Fruit fly (Drosophila melanogaster) whole organism, embryonic: ENCODE data around the gene rt.

Experiments used
- Atf3 ChIP-seq: fragments of 200-800 bp; sonication (Bioruptor generic); optimal IDR thresholded peaks from 3 replicates; lab custom pipeline; 2016; ENCODE audit warnings: missing biosample characterization, missing genetic modification characterization
- CG1024 ChIP-seq: fragments of 200-800 bp; sonication (Bioruptor generic); IDR thresholded peaks from 2 replicates; pipeline ENCODE4 v1.3.6; 2022; ENCODE audit warnings: missing biosample characterization, missing genetic modification characterization
- CG10321 ChIP-seq: fragments of 200-800 bp; sonication (Bioruptor generic); IDR thresholded peaks from 2 replicates; pipeline ENCODE4 v1.3.6; 2022; ENCODE audit warnings: missing biosample characterization, missing genetic modification characterization
- CG12155 ChIP-seq: fragments of 200-800 bp; sonication (Bioruptor generic); optimal IDR thresholded peaks from 3 replicates; lab custom pipeline; 2016; ENCODE audit warnings: missing biosample characterization, missing genetic modification characterization
- CG1233 ChIP-seq: fragments of 200-800 bp; sonication (Bioruptor generic); optimal IDR thresholded peaks from 4 replicates; lab custom pipeline; 2018; ENCODE audit warnings: missing biosample characterization, mild to moderate bottlenecking, missing genetic modification characterization
- CG13296 ChIP-seq: fragments of 200-800 bp; sonication (Bioruptor generic); optimal IDR thresholded peaks from 3 replicates; lab custom pipeline; 2018; ENCODE audit warnings: missing biosample characterization, mild to moderate bottlenecking, missing genetic modification characterization
- CG13775 ChIP-seq: fragments of 200-800 bp; sonication (Bioruptor generic); optimal IDR thresholded peaks from 3 replicates; lab custom pipeline; 2017; ENCODE audit warnings: missing biosample characterization, mild to moderate bottlenecking, missing genetic modification characterization
- CG15269 ChIP-seq: fragments of 200-800 bp; sonication (Bioruptor generic); optimal IDR thresholded peaks from 2 replicates; lab custom pipeline; 2018; ENCODE audit warnings: missing biosample characterization, mild to moderate bottlenecking, missing genetic modification characterization, moderate library complexity
- CG1602 ChIP-seq: fragments of 200-800 bp; sonication (Bioruptor generic); optimal IDR thresholded peaks from 3 replicates; lab custom pipeline; 2016; ENCODE audit warnings: missing biosample characterization, missing genetic modification characterization
- CG17361 ChIP-seq: fragments of 200-800 bp; sonication (Bioruptor generic); IDR thresholded peaks from 3 replicates; pipeline ENCODE4 v1.3.6; 2022; ENCODE audit warnings: missing biosample characterization, missing genetic modification characterization
- CG18764 ChIP-seq: fragments of 200-800 bp; sonication (Bioruptor generic); optimal IDR thresholded peaks from 3 replicates; lab custom pipeline; 2016; ENCODE audit warnings: missing biosample characterization, missing genetic modification characterization
- CG2202 ChIP-seq: fragments of 200-800 bp; sonication (Bioruptor generic); optimal IDR thresholded peaks from 2 replicates; lab custom pipeline; 2018; ENCODE audit warnings: missing biosample characterization, mild to moderate bottlenecking, missing genetic modification characterization
- CG2875 ChIP-seq: fragments of 200-800 bp; sonication (Bioruptor generic); optimal IDR thresholded peaks from 2 replicates; lab custom pipeline; 2017; ENCODE audit warnings: missing biosample characterization, mild to moderate bottlenecking, missing genetic modification characterization, missing genetic modification reagents
- CG3726 ChIP-seq: fragments of 200-800 bp; sonication (Bioruptor generic); IDR thresholded peaks from 3 replicates; pipeline ENCODE4, ENCODE4 v1.3.6; 2022; ENCODE audit warnings: missing biosample characterization, missing genetic modification characterization
- CG3995 ChIP-seq: fragments of 200-800 bp; sonication (Bioruptor generic); optimal IDR thresholded peaks from 3 replicates; lab custom pipeline; 2016; ENCODE audit warnings: missing biosample characterization, missing genetic modification characterization
- CG4328 ChIP-seq: fragments of 200-800 bp; sonication (Bioruptor generic); optimal IDR thresholded peaks from 3 replicates; lab custom pipeline; 2017; ENCODE audit warnings: missing biosample characterization, missing genetic modification reagents, missing genetic modification characterization
- CG4730 ChIP-seq: fragments of 200-800 bp; sonication (Bioruptor generic); IDR thresholded peaks from 2 replicates; pipeline ENCODE4 v1.3.6; 2022; ENCODE audit warnings: missing biosample characterization, missing genetic modification characterization
- CG4820 ChIP-seq: fragments of 200-800 bp; sonication (Bioruptor generic); optimal IDR thresholded peaks from 3 replicates; lab custom pipeline; 2016; ENCODE audit warnings: missing biosample characterization, missing genetic modification characterization
- CG8281 ChIP-seq: fragments of 200-800 bp; sonication (Bioruptor generic); optimal IDR thresholded peaks from 2 replicates; lab custom pipeline; 2018; ENCODE audit warnings: missing biosample characterization, mild to moderate bottlenecking, missing genetic modification characterization, moderate library complexity
- CG9727 ChIP-seq: fragments of 200-800 bp; sonication (Bioruptor generic); optimal IDR thresholded peaks from 3 replicates; lab custom pipeline; 2017; ENCODE audit warnings: missing biosample characterization, mild to moderate bottlenecking, missing genetic modification characterization
- D ChIP-seq, 2 experiments: fragments of 200-800 bp in 1 of 2; fragments of >200 bp in 1 of 2; sonication (Bioruptor generic) in 1 of 2; optimal IDR thresholded peaks; 2 replicates in 1 of 2; 3 replicates in 1 of 2; lab custom pipeline; 2017; ENCODE audit warnings: mild to moderate bottlenecking in 1 of 2, missing biosample characterization in 1 of 2, missing genetic modification characterization in 1 of 2, missing genetic modification reagents in 1 of 2
- D19A ChIP-seq: fragments of 200-800 bp; optimal IDR thresholded peaks from 3 replicates; lab custom pipeline; 2019; ENCODE audit warnings: missing biosample characterization, mild to moderate bottlenecking, missing genetic modification characterization, moderate library complexity
- Dad ChIP-seq: fragments of 200-800 bp; sonication (Bioruptor generic); optimal IDR thresholded peaks from 3 replicates; lab custom pipeline; 2016; ENCODE audit warnings: missing biosample characterization, missing genetic modification characterization
- Eip74EF ChIP-seq, 2 experiments: fragments of 200-800 bp in 1 of 2; fragments of >200 bp in 1 of 2; sonication (Bioruptor generic) in 1 of 2; optimal IDR thresholded peaks; 2 replicates each; lab custom pipeline; 2017 to 2019; ENCODE audit warnings: missing biosample characterization in 2 of 2, missing genetic modification characterization in 2 of 2, mild to moderate bottlenecking in 1 of 2, moderate library complexity in 1 of 2
- MTF-1 ChIP-seq: fragments of 200-800 bp; sonication (Bioruptor generic); optimal IDR thresholded peaks from 2 replicates; lab custom pipeline; 2018; ENCODE audit warnings: missing biosample characterization, mild to moderate bottlenecking, missing genetic modification characterization, borderline replicate concordance
- Mad ChIP-seq: fragments of 200-800 bp; sonication (Bioruptor generic); optimal IDR thresholded peaks from 2 replicates; lab custom pipeline; 2016; ENCODE audit warnings: missing biosample characterization, missing genetic modification characterization
- Mrtf ChIP-seq: fragments of 200-800 bp; sonication (Bioruptor generic); IDR thresholded peaks from 3 replicates; pipeline ENCODE4 v1.3.6; 2022; ENCODE audit warnings: missing biosample characterization, missing genetic modification characterization
- NfI ChIP-seq: fragments of 200-800 bp; sonication (Bioruptor generic); optimal IDR thresholded peaks from 3 replicates; lab custom pipeline; 2018; ENCODE audit warnings: missing biosample characterization, mild to moderate bottlenecking, missing genetic modification characterization, moderate library complexity
- Ptx1 ChIP-seq: fragments of 200-800 bp; sonication (Bioruptor generic); IDR thresholded peaks from 2 replicates; pipeline ENCODE4 v1.3.6; 2022; ENCODE audit warnings: missing biosample characterization, missing genetic modification characterization
- Sin3A ChIP-seq: fragments of >200 bp; optimal IDR thresholded peaks from 2 replicates; lab custom pipeline; 2018
- Six4 ChIP-seq: fragments of 200-800 bp; sonication (Bioruptor generic); optimal IDR thresholded peaks from 2 replicates; lab custom pipeline; 2016; ENCODE audit warnings: missing biosample characterization, missing genetic modification characterization
- Ssrp ChIP-seq: fragments of 200-800 bp; sonication (Bioruptor generic); optimal IDR thresholded peaks from 2 replicates; lab custom pipeline; 2018; ENCODE audit warnings: missing biosample characterization, mild to moderate bottlenecking, missing genetic modification characterization, moderate library complexity
- Usf ChIP-seq: fragments of 200-800 bp; sonication (Bioruptor generic); optimal IDR thresholded peaks from 2 replicates; lab custom pipeline; 2017; ENCODE audit warnings: missing genotype, missing biosample characterization, missing genetic modification characterization
- aop ChIP-seq: fragments of 200-800 bp; sonication (Bioruptor generic); IDR thresholded peaks from 2 replicates; pipeline ENCODE4 v1.3.6; 2022; ENCODE audit warnings: missing biosample characterization, missing genetic modification characterization
- ap ChIP-seq: fragments of 200-800 bp; sonication (Bioruptor generic); IDR thresholded peaks from 2 replicates; pipeline ENCODE4 v1.3.6; 2022; ENCODE audit warnings: missing biosample characterization, missing genetic modification characterization
- bab2 ChIP-seq: fragments of 200-800 bp; sonication (Bioruptor generic); optimal IDR thresholded peaks from 2 replicates; lab custom pipeline; 2016; ENCODE audit warnings: missing biosample characterization, missing genetic modification characterization
- bcd ChIP-seq: fragments of 200-800 bp; sonication (Bioruptor generic); optimal IDR thresholded peaks from 2 replicates; lab custom pipeline; 2017; ENCODE audit warnings: missing biosample characterization, mild to moderate bottlenecking, missing genetic modification characterization
- bowl ChIP-seq: fragments of 200-800 bp; sonication (Bioruptor generic); IDR thresholded peaks from 2 replicates; pipeline ENCODE4 v1.3.6; 2022; ENCODE audit warnings: missing biosample characterization, missing genetic modification characterization
- chn ChIP-seq: fragments of 200-800 bp; sonication (Bioruptor generic); optimal IDR thresholded peaks from 2 replicates; lab custom pipeline; 2016; ENCODE audit warnings: missing biosample characterization, missing genetic modification characterization
- corto ChIP-seq: fragments of 200-800 bp; sonication (Bioruptor generic); optimal IDR thresholded peaks from 2 replicates; lab custom pipeline; 2016; ENCODE audit warnings: missing biosample characterization, mild to moderate bottlenecking, missing genetic modification characterization, moderate library complexity
- fru ChIP-seq: fragments of >200 bp; optimal IDR thresholded peaks from 2 replicates; lab custom pipeline; 2017
- gcm ChIP-seq: fragments of 200-800 bp; sonication (Bioruptor generic); optimal IDR thresholded peaks from 2 replicates; lab custom pipeline; 2019; ENCODE audit warnings: missing biosample characterization, mild to moderate bottlenecking, missing genetic modification characterization, moderate library complexity
- hb ChIP-seq: fragments of 200-800 bp; sonication (Bioruptor generic); IDR thresholded peaks from 3 replicates; pipeline ENCODE4 v1.3.6; 2022; ENCODE audit warnings: missing biosample characterization, missing genetic modification characterization; ENCODE audit not compliant: partially characterized antibody
- jing ChIP-seq: fragments of 200-800 bp; sonication (Bioruptor generic); optimal IDR thresholded peaks from 2 replicates; lab custom pipeline; 2018; ENCODE audit warnings: missing biosample characterization, mild to moderate bottlenecking, missing genetic modification characterization
- lola ChIP-seq, 3 experiments: fragments of >200 bp in 2 of 3; fragments of 200-800 bp in 1 of 3; sonication (Bioruptor generic) in 1 of 3; optimal IDR thresholded peaks; 2 replicates each; lab custom pipeline; 2017 to 2019; ENCODE audit warnings: missing biosample characterization in 3 of 3, missing genetic modification characterization in 3 of 3, mild to moderate bottlenecking in 1 of 3, moderate library complexity in 1 of 3
- psq ChIP-seq: fragments of 200-800 bp; sonication (Bioruptor generic); optimal IDR thresholded peaks from 2 replicates; lab custom pipeline; 2017; ENCODE audit warnings: missing biosample characterization, missing genetic modification characterization
- pum ChIP-seq: fragments of 200-800 bp; sonication (Bioruptor generic); optimal IDR thresholded peaks from 2 replicates; lab custom pipeline; 2016; ENCODE audit warnings: missing biosample characterization, missing genetic modification characterization
- tll ChIP-seq, 2 experiments: fragments of 200-800 bp in 1 of 2; fragments of >200 bp in 1 of 2; sonication (Bioruptor generic) in 1 of 2; optimal IDR thresholded peaks; 2 replicates each; lab custom pipeline; 2017 to 2019; ENCODE audit warnings: missing biosample characterization in 2 of 2, missing genetic modification characterization in 2 of 2, mild to moderate bottlenecking in 1 of 2, moderate library complexity in 1 of 2

rt gene

DNA sequence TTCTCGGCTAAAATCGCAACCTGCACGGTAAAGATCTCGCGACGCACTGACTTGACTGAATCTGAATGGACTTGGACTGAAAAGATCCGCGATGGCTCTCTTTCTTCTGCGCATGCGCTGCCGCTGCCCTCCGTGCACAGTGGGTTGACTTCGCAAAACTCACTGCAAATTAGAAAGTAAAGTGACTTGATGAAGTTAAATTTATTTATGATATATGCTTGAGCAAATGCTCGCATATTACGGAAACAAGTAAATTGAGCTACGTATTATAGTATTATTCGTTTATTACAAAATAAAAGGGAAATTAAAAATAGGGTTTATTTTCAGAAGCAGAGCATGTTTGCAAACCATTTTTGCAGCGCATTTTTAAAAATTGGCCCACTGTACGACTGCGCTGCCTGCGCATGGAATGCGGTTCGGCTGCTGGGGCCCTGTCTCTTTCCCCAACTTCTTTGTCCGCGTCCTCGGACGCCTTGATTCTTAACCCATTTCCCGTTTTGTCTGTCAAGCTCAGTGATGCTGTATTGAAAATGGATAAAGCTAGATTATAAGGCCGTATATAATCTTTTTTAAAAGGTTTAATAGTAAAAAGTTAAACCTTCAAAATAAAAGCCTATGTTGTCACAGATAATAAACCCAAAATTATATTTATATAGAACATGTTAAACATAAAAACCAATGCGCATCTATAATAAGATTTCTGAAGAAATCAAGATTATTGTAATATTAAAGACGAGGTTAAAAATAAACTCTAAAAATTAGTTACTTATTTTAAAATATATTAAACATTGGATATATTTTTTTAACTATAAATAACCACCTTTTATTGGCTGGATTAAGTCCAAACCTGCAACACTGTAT lies at the start of gene rt:
Gene rt, minus strand, starts transcription at position 51 of the 861 bp plus-strand sequence.
- TF ChIP-seq CG9727 (GFP tag; lab: Kevin White, UChicago) (peak; percentile 64), chn (GFP tag; lab: Kevin White, UChicago) (peak; percentile 55), aop (GFP tag; lab: Robert Waterston, UW) (peak; percentile 37; the same call in 1 of the 2 replicates), Ssrp (tag; lab: Kevin White, UChicago) (peak; percentile 68), CG12155 (GFP tag; lab: Kevin White, UChicago) (peak; percentile 9), CG1602 (GFP tag; lab: Kevin White, UChicago) (peak; percentile 38), CG3726 (GFP tag; lab: Robert Waterston, UW) (0 out of 3 replicates have a peak, but pooled peaks have one; percentile 19), CG18764 (GFP tag; lab: Kevin White, UChicago) (peak; percentile 36), Atf3 (GFP tag; lab: Kevin White, UChicago) (peak; percentile 2), Mrtf (GFP tag; lab: Robert Waterston, UW) (peak; percentile 30; the same call in 1 of the 3 replicates), bcd (GFP tag; lab: Kevin White, UChicago) (peak; percentile 24), bab2 (GFP tag; lab: Kevin White, UChicago) (peak; percentile 14), CG10321 (GFP tag; lab: Robert Waterston, UW) (no peak), Usf (GFP tag; lab: Kevin White, UChicago) (peak; percentile 22), NfI (peak; percentile 32), Eip74EF (GFP tag; optimal IDR thresholded peaks at IDR 0.05; lab: Kevin White, UChicago) (peak in 1 of 2 experiments; percentile 11), CG4730 (GFP tag; lab: Robert Waterston, UW) (no peak), bowl (GFP tag; lab: Robert Waterston, UW) (no peak), CG13775 (GFP tag; lab: Kevin White, UChicago) (peak; percentile 53), Mad (GFP tag; lab: Kevin White, UChicago) (peak; percentile 27), lola (GFP tag; optimal IDR thresholded peaks at IDR 0.05; lab: Kevin White, UChicago) (peak in 1 of 3 experiments; percentile 85), pum (GFP tag; lab: Kevin White, UChicago) (peak; percentile 40), hb (GFP tag; lab: Robert Waterston, UW) (no peak), CG15269 (tag; lab: Kevin White, UChicago) (peak; percentile 48), Sin3A (lab: Kevin White, UChicago) (no peak), tll (GFP tag; optimal IDR thresholded peaks at IDR 0.05; lab: Kevin White, UChicago) (no peak), ap (GFP tag; lab: Robert Waterston, UW) (no peak), fru (lab: Kevin White, UChicago) (no peak), CG3995 (GFP tag; lab: Kevin White, UChicago) (no peak), CG8281 (no peak), CG1024 (GFP tag; lab: Robert Waterston, UW) (0 out of 2 replicates have a peak, but pooled peaks have one; percentile 36), D19A (tag; lab: Kevin White, UChicago) (peak; percentile 58), Dad (GFP tag; lab: Kevin White, UChicago) (no peak), Ptx1 (GFP tag; lab: Robert Waterston, UW) (no peak; the same call in 1 of the 2 replicates), CG2875 (GFP tag; lab: Kevin White, UChicago) (peak; percentile 38), D (optimal IDR thresholded peaks at IDR 0.05; lab: Kevin White, UChicago) (no peak), D (GFP tag; optimal IDR thresholded peaks at IDR 0.05; lab: Kevin White, UChicago) (peak; percentile 57), CG1233 (GFP tag; lab: Kevin White, UChicago) (peak; percentile 22), gcm (GFP tag; lab: Kevin White, UChicago) (peak; percentile 68), CG2202 (peak; percentile 55), CG4328 (GFP tag; lab: Kevin White, UChicago) (no peak), corto (GFP tag; lab: Kevin White, UChicago) (no peak), psq (peak; percentile 9), CG13296 (GFP tag; lab: Kevin White, UChicago) (peak; percentile 29), jing (GFP tag; lab: Kevin White, UChicago) (peak; percentile 5), CG4820 (GFP tag; lab: Kevin White, UChicago) (peak; percentile 48), CG17361 (GFP tag; lab: Robert Waterston, UW) (peak; percentile 68), Six4 (GFP tag; lab: Kevin White, UChicago) (peak; percentile 41), MTF-1 (peak; percentile 13)
